Worm (Caenorhabditis elegans): ENCODE data around the gene R02E4.1.

DNA sequence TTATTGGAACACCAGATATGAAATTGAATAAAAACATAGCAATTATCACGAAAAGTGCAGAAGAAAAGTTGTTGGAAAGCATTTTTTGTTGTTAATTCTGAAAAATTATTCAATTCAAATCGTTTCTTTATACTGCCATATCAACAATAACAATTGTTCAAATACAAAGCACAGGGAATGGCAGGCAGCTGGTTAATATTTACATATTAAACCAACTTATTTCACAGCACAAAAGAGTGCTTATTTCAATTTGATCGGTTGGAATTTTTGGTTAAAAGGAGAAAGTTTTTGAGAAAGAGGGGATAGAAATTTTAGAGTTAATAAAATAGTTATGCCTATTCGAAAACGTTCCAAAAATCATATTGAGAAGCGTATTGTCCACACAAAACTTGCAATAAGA lies 16.6 kb upstream of the R02E4.1 start, which contains the start of gene F09F9.3:
- TF ChIP-seq ceh-28 (tag; optimal IDR thresholded peaks at IDR 0.05): no peak
- TF ChIP-seq nhr-23 (tag; optimal IDR thresholded peaks at IDR 0.05): no peak
